Worm (Caenorhabditis elegans) whole organism, L4/young adult: ENCODE results near the gene dnpp-1.

Experiments used
- W03F9.2 ChIP-seq: fragments of 150-350 bp; optimal IDR thresholded peaks from 2 replicates; lab custom pipeline; 2014; ENCODE audit warnings: missing biosample characterization, missing genetic modification characterization
- him-1 ChIP-seq: sonication (generic microtip); optimal IDR thresholded peaks from 2 replicates; lab custom pipeline; 2016; ENCODE audit warnings: missing genotype, missing genetic modification reagents, missing genetic modification characterization, missing compliant biosample characterization

DNA sequence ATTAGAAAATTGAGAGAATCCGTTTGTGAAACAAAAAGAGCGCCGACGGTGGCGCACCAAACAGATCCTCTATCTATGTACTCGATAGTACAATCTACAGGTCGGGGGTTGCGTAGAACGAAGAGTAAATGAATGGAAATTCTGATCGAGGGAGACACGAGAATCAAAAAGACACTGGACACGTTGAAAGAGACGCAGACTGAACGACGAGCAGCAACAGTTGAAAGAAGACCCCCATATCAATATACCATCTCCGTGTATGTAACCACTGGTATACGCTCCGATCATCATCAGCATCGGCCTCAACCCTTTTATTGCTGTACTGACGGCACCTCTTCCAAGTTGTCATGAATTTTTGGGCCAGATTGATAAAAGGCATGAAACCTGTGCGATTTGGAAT is 27.3 kb downstream of the dnpp-1 start:
- TF ChIP-seq W03F9.2 (no peak), him-1 (tag; lab: Kevin White, UChicago) (no peak)
